Worm (Caenorhabditis elegans): ENCODE measurements around the gene gpb-1.

Gene gpb-1

DNA sequence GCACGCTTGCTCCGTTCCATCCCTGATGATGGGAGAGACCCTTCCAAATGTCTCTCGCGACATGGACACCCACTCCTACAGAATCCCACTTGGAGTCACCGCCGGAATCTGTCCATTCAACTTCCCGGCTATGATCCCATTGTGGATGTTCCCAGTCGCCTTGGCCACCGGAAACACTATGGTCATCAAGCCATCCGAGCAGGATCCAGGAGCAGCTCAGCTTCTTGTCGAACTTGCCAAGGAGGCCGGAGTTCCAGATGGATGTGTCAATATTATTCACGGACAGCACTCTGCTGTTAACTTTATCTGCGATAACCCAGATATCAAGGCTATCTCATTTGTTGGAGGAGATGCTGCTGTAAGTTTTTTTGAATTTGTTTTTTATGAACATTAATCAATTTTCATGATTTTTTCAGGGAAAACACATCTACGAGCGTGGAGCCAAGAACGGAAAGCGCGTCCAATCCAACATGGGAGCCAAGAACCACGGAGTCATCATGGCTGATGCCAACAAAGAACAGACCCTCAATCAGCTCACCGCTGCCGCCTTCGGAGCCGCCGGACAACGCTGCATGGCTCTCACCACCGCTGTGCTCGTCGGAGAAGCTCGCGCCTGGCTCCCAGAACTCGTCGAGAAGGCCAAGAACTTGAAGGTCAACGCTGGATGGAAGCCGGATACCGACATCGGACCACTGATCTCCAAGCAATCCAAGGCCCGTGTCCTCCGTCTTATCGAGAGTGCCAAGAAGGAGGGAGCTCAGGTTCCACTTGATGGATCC lies 18.5 kb downstream of the gpb-1 start:
- no peak for TF ChIP-seq zag-1 (tag; optimal IDR thresholded peaks at IDR 0.05)
- no peak for TF ChIP-seq lin-39 (tag; optimal IDR thresholded peaks at IDR 0.05)
- TF ChIP-seq mdl-1 (tag; optimal IDR thresholded peaks at IDR 0.05): no peak
- no peak for TF ChIP-seq unc-62 (GFP tag; optimal IDR thresholded peaks at IDR 0.05)
- TF ChIP-seq unc-86 (tag; optimal IDR thresholded peaks at IDR 0.05): no peak
- no peak for TF ChIP-seq C34B4.2 (tag; optimal IDR thresholded peaks at IDR 0.05)
- TF ChIP-seq dsc-1 (tag; optimal IDR thresholded peaks at IDR 0.05): no peak
- no peak for TF ChIP-seq nhr-237 (tag; optimal IDR thresholded peaks at IDR 0.05)
- TF ChIP-seq ceh-63 (GFP tag; optimal IDR thresholded peaks at IDR 0.05): no peak
- TF ChIP-seq pqm-1 (tag; optimal IDR thresholded peaks at IDR 0.05): no peak
- TF ChIP-seq ama-1 (optimal IDR thresholded peaks at IDR 0.05): no peak

DNA sequence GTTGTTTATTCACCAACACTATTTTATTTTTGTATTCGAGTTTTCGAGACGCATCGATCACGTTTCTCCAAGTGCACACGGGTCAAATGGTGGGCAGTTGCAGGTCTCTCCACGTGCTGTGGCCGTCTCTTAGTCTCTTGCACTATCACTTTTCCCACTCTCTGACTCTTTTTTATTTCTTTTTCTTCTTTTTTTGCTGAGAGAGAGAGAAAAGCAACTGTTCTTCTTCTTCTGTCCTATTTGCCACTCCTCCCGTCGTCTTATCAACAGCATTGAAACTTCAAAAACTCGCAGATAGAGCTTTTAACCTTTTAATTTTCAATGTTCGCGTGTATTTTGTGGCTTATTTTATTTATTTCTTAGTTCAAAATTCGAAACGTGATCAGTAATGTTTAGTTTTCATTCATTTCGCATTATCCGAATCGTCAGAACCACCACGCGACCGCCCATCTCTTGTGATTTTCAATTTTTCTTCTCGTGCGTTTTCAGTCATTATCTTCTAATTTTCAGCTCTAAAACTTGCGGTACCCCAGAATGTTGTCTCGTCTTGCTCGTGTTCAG lies 19.8 kb downstream of the gpb-1 start, which contains the start of gene alh-8:
alh-8 (plus strand) TSS at position 511 of the 561 bp plus-strand sequence.
- TF ChIP-seq unc-98 (GFP tag; IDR thresholded peaks at IDR 0.05) (no peak), ces-1 (GFP tag; optimal IDR thresholded peaks at IDR 0.05) (no peak), snpc-4 (tag; optimal IDR thresholded peaks at IDR 0.05) (peak; percentile 32), fkh-10 (GFP tag; optimal IDR thresholded peaks at IDR 0.05) (no peak), lsy-2 (tag; optimal IDR thresholded peaks at IDR 0.05) (peak; percentile 45 to 72), vab-15 (tag; optimal IDR thresholded peaks at IDR 0.05) (no peak), isw-1 (GFP tag; IDR thresholded peaks at IDR 0.05) (no peak), ztf-4 (tag; optimal IDR thresholded peaks at IDR 0.05) (peak; percentile 45), nhr-19 (GFP tag; conservative IDR thresholded peaks at IDR 0.05) (peak; percentile 70), ama-1 (optimal IDR thresholded peaks at IDR 0.05) (no peak), lin-35 (GFP tag; optimal IDR thresholded peaks at IDR 0.05) (peak; percentile 38 to 68), nhr-71 (tag; optimal IDR thresholded peaks at IDR 0.05) (peak; percentile 86), C04F5.9 (tag; optimal IDR thresholded peaks at IDR 0.05) (no peak), unc-62 (GFP tag; optimal IDR thresholded peaks at IDR 0.05) (no peak), skn-1 (tag; optimal IDR thresholded peaks at IDR 0.05) (peak; percentile 29), mab-9 (GFP tag; IDR thresholded peaks at IDR 0.05) (no peak), sox-4 (tag; optimal IDR thresholded peaks at IDR 0.05) (no peak), C34B4.2 (tag; optimal IDR thresholded peaks at IDR 0.05) (no peak), fkh-4 (tag; optimal IDR thresholded peaks at IDR 0.05; ENCODE audit: borderline replicate concordance) (no peak), efl-1 (optimal IDR thresholded peaks at IDR 0.05) (peak; percentile 15 to 30), efl-1 (GFP tag; optimal IDR thresholded peaks at IDR 0.05 in 1 of 2) (no peak), nhr-28 (tag; optimal IDR thresholded peaks at IDR 0.05) (no peak), dsc-1 (tag; optimal IDR thresholded peaks at IDR 0.05) (no peak), nhr-12 (tag; optimal IDR thresholded peaks at IDR 0.05) (no peak), aly-2 (tag; optimal IDR thresholded peaks at IDR 0.05) (no peak), sptf-1 (tag; optimal IDR thresholded peaks at IDR 0.05) (no peak), mef-2 (tag; optimal IDR thresholded peaks at IDR 0.05) (no peak), fos-1 (tag; optimal IDR thresholded peaks at IDR 0.05) (peak; percentile 20), nhr-90 (tag; optimal IDR thresholded peaks at IDR 0.05; ENCODE audit: poor library complexity) (peak; percentile 46), irx-1 (tag; optimal IDR thresholded peaks at IDR 0.05) (no peak), snu-23 (GFP tag; optimal IDR thresholded peaks at IDR 0.05) (peak; percentile 86), ceh-8 (GFP tag; optimal IDR thresholded peaks at IDR 0.05) (no peak), nhr-47 (tag; optimal IDR thresholded peaks at IDR 0.05) (peak; percentile 24), grh-1 (GFP tag; IDR thresholded peaks at IDR 0.05) (no peak), unc-30 (tag; optimal IDR thresholded peaks at IDR 0.05) (no peak), pax-3 (tag; optimal IDR thresholded peaks at IDR 0.05) (no peak), lin-15B (tag; optimal IDR thresholded peaks at IDR 0.05) (no peak), blmp-1 (tag; optimal IDR thresholded peaks at IDR 0.05) (peak; percentile 21), ets-5 (GFP tag; IDR thresholded peaks at IDR 0.05) (no peak), lin-14 (GFP tag; optimal IDR thresholded peaks at IDR 0.05) (peak; percentile 86), nhr-84 (tag; optimal IDR thresholded peaks at IDR 0.05) (no peak), nhr-76 (tag; optimal IDR thresholded peaks at IDR 0.05) (no peak), lin-39 (tag; optimal IDR thresholded peaks at IDR 0.05) (no peak), pqm-1 (tag; optimal IDR thresholded peaks at IDR 0.05) (no peak), egl-13 (tag; optimal IDR thresholded peaks at IDR 0.05) (no peak), sup-37 (GFP tag; optimal IDR thresholded peaks at IDR 0.05) (no peak)

All from whole organism, L1 larva.